Worm (Caenorhabditis elegans) whole organism, early embryonic: ENCODE data around the gene dhs-31.

Source experiments
- F13C5.2 ChIP-seq: sonication (generic microtip); optimal IDR thresholded peaks from 2 replicates; lab custom pipeline; 2017; ENCODE audit warnings: mild to moderate bottlenecking, missing genetic modification characterization, inconsistent platforms, missing compliant biosample characterization
- ama-1 ChIP-seq: fragments of 150-350 bp; optimal IDR thresholded peaks from 2 replicates; lab custom pipeline; 2014
- flt-1 ChIP-seq: fragments of 200-800 bp; sonication (Bioruptor generic); IDR thresholded peaks from 2 replicates; pipeline ENCODE4 v1.3.6; 2022; ENCODE audit warnings: missing genetic modification characterization, missing compliant biosample characterization
- hmbx-1 ChIP-seq: sonication (generic microtip); optimal IDR thresholded peaks from 2 replicates; lab custom pipeline; 2016; ENCODE audit warnings: mild to moderate bottlenecking, missing genetic modification characterization, missing compliant biosample characterization
- hmg-4 ChIP-seq: fragments of 200-800 bp; sonication (Bioruptor generic); optimal IDR thresholded peaks from 2 replicates; lab custom pipeline; 2018; ENCODE audit warnings: mild to moderate bottlenecking, missing genetic modification characterization, missing compliant biosample characterization
- pes-1 ChIP-seq: fragments of 200-800 bp; sonication (Bioruptor generic); IDR thresholded peaks from 2 replicates; pipeline ENCODE4 v1.3.6; 2022; ENCODE audit warnings: missing genetic modification reagents, missing genetic modification characterization, missing compliant biosample characterization
- sea-1 ChIP-seq: fragments of 200-800 bp; sonication (Bioruptor generic); conservative IDR thresholded peaks from 2 replicates; pipeline ENCODE4 v1.3.6; 2022; ENCODE audit warnings: missing genetic modification characterization, missing compliant biosample characterization
- tbx-11 ChIP-seq: fragments of 200-800 bp; sonication (Bioruptor generic); IDR thresholded peaks from 2 replicates; pipeline ENCODE4 v1.3.6; 2022; ENCODE audit warnings: missing genetic modification characterization, missing compliant biosample characterization

- TF ChIP-seq hmbx-1 = no peak
- TF ChIP-seq F13C5.2 (tag; lab: Kevin White, UChicago) = no peak
- no peak for TF ChIP-seq ama-1 (lab: Kevin White, UChicago)
- TF ChIP-seq hmg-4 (GFP tag; lab: Kevin White, UChicago) = no peak
- no peak for TF ChIP-seq pes-1
- TF ChIP-seq flt-1 (GFP tag; lab: Robert Waterston, UW) = no peak
- no peak for TF ChIP-seq sea-1 (GFP tag; lab: Robert Waterston, UW)
- no peak for TF ChIP-seq tbx-11 (GFP tag; lab: Robert Waterston, UW)
Observed at ce11 chrIV:10021283-10021682, 19.4 kb downstream of the dhs-31 start, which contains the start of gene F44D12.19.
